Worm (Caenorhabditis elegans) whole organism, L1 larva: ENCODE measurements around the gene C14F11.4.

Experiments used
- egl-27 ChIP-seq, 2 experiments: fragments of 150-350 bp in 1 of 2; sonication (generic microtip); optimal IDR thresholded peaks; 3 replicates each; lab custom pipeline; 2017 to 2018; ENCODE audit warnings: missing biosample characterization in 2 of 2, missing genetic modification characterization in 2 of 2, missing genetic modification reagents in 2 of 2
- irx-1 ChIP-seq: sonication (generic microtip); optimal IDR thresholded peaks from 2 replicates; lab custom pipeline; 2016; ENCODE audit warnings: missing genetic modification characterization, missing compliant biosample characterization
- lin-13 ChIP-seq: fragments of 150-350 bp; optimal IDR thresholded peaks from 2 replicates; lab custom pipeline; 2014; ENCODE audit warnings: missing biosample characterization, missing genetic modification reagents, missing genetic modification characterization
- nhr-28 ChIP-seq: fragments of 150-350 bp; optimal IDR thresholded peaks from 2 replicates; lab custom pipeline; 2014; ENCODE audit warnings: missing biosample characterization, missing genetic modification characterization
- nhr-90 ChIP-seq: sonication (generic microtip); optimal IDR thresholded peaks from 2 replicates; lab custom pipeline; 2016; ENCODE audit warnings: mild to moderate bottlenecking, missing genetic modification characterization, missing compliant biosample characterization; ENCODE audit not compliant: poor library complexity
- snpc-4 ChIP-seq: fragments of 150-350 bp; optimal IDR thresholded peaks from 2 replicates; lab custom pipeline; 2014; ENCODE audit warnings: missing biosample characterization, missing genetic modification characterization
- unc-130 ChIP-seq: fragments of 150-350 bp; optimal IDR thresholded peaks from 2 replicates; lab custom pipeline; 2017; ENCODE audit warnings: missing biosample characterization, missing genetic modification characterization, inconsistent platforms
- zip-4 ChIP-seq: fragments of 200-800 bp; sonication (Bioruptor generic); optimal IDR thresholded peaks from 2 replicates; lab custom pipeline; 2018; ENCODE audit warnings: mild to moderate bottlenecking, missing genetic modification characterization, moderate library complexity, missing compliant biosample characterization
- ztf-11 ChIP-seq, 2 experiments: sonication (generic microtip); optimal IDR thresholded peaks; 2 replicates each; lab custom pipeline; 2016 to 2017; ENCODE audit warnings: missing genetic modification characterization in 2 of 2, missing biosample characterization in 1 of 2, missing compliant biosample characterization in 1 of 2

DNA sequence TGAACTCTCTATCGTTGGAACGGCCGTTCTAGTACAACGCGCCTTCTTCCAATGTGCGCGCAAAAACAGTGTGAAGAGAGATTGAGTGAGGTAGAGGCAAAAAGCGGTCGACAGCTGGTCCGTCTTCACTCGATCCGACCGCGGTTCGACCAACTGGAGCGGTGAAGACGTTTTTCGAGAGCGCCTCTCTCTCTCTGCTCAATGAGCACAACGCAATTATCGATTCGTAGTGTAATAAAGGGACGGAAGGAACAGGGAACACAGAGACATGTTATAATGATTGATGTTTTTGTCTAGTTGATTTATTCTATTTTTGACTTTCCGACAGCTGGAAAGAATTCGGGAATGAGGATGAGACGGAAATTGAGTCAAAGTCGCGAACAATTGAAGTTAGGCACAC, 8.0 kb downstream of the C14F11.4 start:
- no peak for TF ChIP-seq zip-4 (GFP tag; lab: Kevin White, UChicago)
- TF ChIP-seq snpc-4 (tag; lab: Kevin White, UChicago): no peak
- no peak for TF ChIP-seq lin-13 (GFP tag; lab: Kevin White, UChicago)
- no peak for TF ChIP-seq nhr-90 (tag; lab: Kevin White, UChicago)
- no peak for TF ChIP-seq ztf-11 (tag; optimal IDR thresholded peaks at IDR 0.05; lab: Kevin White, UChicago)
- TF ChIP-seq irx-1 (tag; lab: Kevin White, UChicago): no peak
- TF ChIP-seq egl-27 (tag; optimal IDR thresholded peaks at IDR 0.05; lab: Kevin White, UChicago): no peak
- no peak for TF ChIP-seq unc-130
- TF ChIP-seq nhr-28 (tag; lab: Kevin White, UChicago): no peak
